Worm (Caenorhabditis elegans): ENCODE measurements around the gene cox-14.

- TF ChIP-seq egl-27 (tag; optimal IDR thresholded peaks at IDR 0.05) (no peak), ceh-82 (tag; optimal IDR thresholded peaks at IDR 0.05) (no peak), lin-39 (tag; optimal IDR thresholded peaks at IDR 0.05) (no peak), nfya-1 (tag; optimal IDR thresholded peaks at IDR 0.05; ENCODE audit: insufficient read depth) (no peak), mdl-1 (tag; optimal IDR thresholded peaks at IDR 0.05) (no peak)
Observed at ce11 chrIII:10215882-10216281, 2.9 kb upstream of the cox-14 start.
